Fruit fly (Drosophila melanogaster) whole organism, embryonic: Measurements from ENCODE around the gene CG9338.

Source experiments
- Aef1 ChIP-seq: fragments of 200-800 bp; sonication (Bioruptor generic); IDR thresholded peaks from 3 replicates; pipeline ENCODE4 v1.3.6; 2022; ENCODE audit warnings: missing biosample characterization, missing genetic modification characterization
- Atf-2 ChIP-seq: fragments of 200-800 bp; sonication (Bioruptor generic); optimal IDR thresholded peaks from 2 replicates; lab custom pipeline; 2016; ENCODE audit warnings: missing biosample characterization, missing genetic modification characterization
- Awh ChIP-seq: fragments of 200-800 bp; sonication (Bioruptor generic); IDR thresholded peaks from 2 replicates; pipeline ENCODE4, ENCODE4 v1.3.6; 2022; ENCODE audit warnings: missing biosample characterization, missing genetic modification characterization
- CG11504 ChIP-seq: fragments of 200-800 bp; sonication (Bioruptor generic); optimal IDR thresholded peaks from 3 replicates; lab custom pipeline; 2019; ENCODE audit warnings: missing biosample characterization, mild to moderate bottlenecking, missing genetic modification characterization, moderate library complexity
- CG11723 ChIP-seq: fragments of 200-800 bp; sonication (Bioruptor generic); optimal IDR thresholded peaks from 2 replicates; lab custom pipeline; 2017; ENCODE audit warnings: missing biosample characterization, mild to moderate bottlenecking, missing genetic modification characterization
- CG12236 ChIP-seq: fragments of 200-800 bp; sonication (Bioruptor generic); optimal IDR thresholded peaks from 2 replicates; lab custom pipeline; 2016; ENCODE audit warnings: missing biosample characterization, missing genetic modification characterization
- CG12391 ChIP-seq: fragments of 200-800 bp; sonication (Bioruptor generic); optimal IDR thresholded peaks from 3 replicates; lab custom pipeline; 2018; ENCODE audit warnings: missing biosample characterization, mild to moderate bottlenecking, missing genetic modification characterization, moderate library complexity
- CG12942 ChIP-seq: fragments of 200-800 bp; sonication (Bioruptor generic); optimal IDR thresholded peaks from 3 replicates; lab custom pipeline; 2016; ENCODE audit warnings: missing biosample characterization, missing genetic modification characterization
- CG17328 ChIP-seq: fragments of 200-800 bp; sonication (Bioruptor generic); IDR thresholded peaks from 2 replicates; pipeline ENCODE4 v1.3.6; 2022; ENCODE audit warnings: missing biosample characterization, missing genetic modification characterization
- CG2202 ChIP-seq: fragments of 200-800 bp; sonication (Bioruptor generic); optimal IDR thresholded peaks from 2 replicates; lab custom pipeline; 2018; ENCODE audit warnings: missing biosample characterization, mild to moderate bottlenecking, missing genetic modification characterization
- CG3163 ChIP-seq: fragments of 200-800 bp; sonication (Bioruptor generic); optimal IDR thresholded peaks from 3 replicates; lab custom pipeline; 2016; ENCODE audit warnings: missing biosample characterization, missing genetic modification characterization
- CG4328 ChIP-seq: fragments of 200-800 bp; sonication (Bioruptor generic); optimal IDR thresholded peaks from 3 replicates; lab custom pipeline; 2017; ENCODE audit warnings: missing biosample characterization, missing genetic modification reagents, missing genetic modification characterization
- CG43689 ChIP-seq: fragments of 200-800 bp; sonication (Bioruptor generic); IDR thresholded peaks from 2 replicates; pipeline ENCODE4 v1.3.6; 2022; ENCODE audit warnings: missing biosample characterization, missing genetic modification characterization
- CG6765 ChIP-seq: fragments of 200-800 bp; sonication (Bioruptor generic); optimal IDR thresholded peaks from 3 replicates; lab custom pipeline; 2017; ENCODE audit warnings: missing biosample characterization, mild to moderate bottlenecking, missing genetic modification characterization
- CG8089 ChIP-seq: fragments of 200-800 bp; sonication (Bioruptor generic); optimal IDR thresholded peaks from 3 replicates; lab custom pipeline; 2016; ENCODE audit warnings: missing biosample characterization, missing genetic modification characterization
- CHES-1-like ChIP-seq: fragments of 200-800 bp; sonication (Bioruptor generic); optimal IDR thresholded peaks from 2 replicates; lab custom pipeline; 2016; ENCODE audit warnings: missing biosample characterization, missing genetic modification characterization
- D19B ChIP-seq: fragments of 200-800 bp; sonication (Bioruptor generic); optimal IDR thresholded peaks from 2 replicates; lab custom pipeline; 2017; ENCODE audit warnings: missing biosample characterization, mild to moderate bottlenecking, missing genetic modification characterization
- Dfd ChIP-seq, 2 experiments: fragments of >200 bp; optimal IDR thresholded peaks; 2 replicates each; lab custom pipeline; 2017; ENCODE audit warnings: missing biosample characterization in 2 of 2, missing genetic modification characterization in 2 of 2
- HHEX ChIP-seq: fragments of 200-800 bp; sonication (Bioruptor generic); optimal IDR thresholded peaks from 3 replicates; lab custom pipeline; 2017; ENCODE audit warnings: missing biosample characterization, mild to moderate bottlenecking, missing genetic modification characterization, missing genetic modification reagents
- Hey ChIP-seq: fragments of 200-800 bp; sonication (Bioruptor generic); optimal IDR thresholded peaks from 3 replicates; lab custom pipeline; 2018; ENCODE audit warnings: missing biosample characterization, mild to moderate bottlenecking, missing genetic modification characterization
- Hsf ChIP-seq: fragments of 200-800 bp; sonication (Bioruptor generic); optimal IDR thresholded peaks from 3 replicates; lab custom pipeline; 2016; ENCODE audit warnings: missing biosample characterization, missing genetic modification characterization
- MESR4 ChIP-seq: fragments of 200-800 bp; sonication (Bioruptor generic); optimal IDR thresholded peaks from 2 replicates; lab custom pipeline; 2018; ENCODE audit warnings: missing biosample characterization, mild to moderate bottlenecking, missing genetic modification characterization, moderate library complexity
- Meics ChIP-seq: fragments of 200-800 bp; sonication (Bioruptor generic); optimal IDR thresholded peaks from 2 replicates; lab custom pipeline; 2017; ENCODE audit warnings: missing biosample characterization, mild to moderate bottlenecking, missing genetic modification characterization
- NFAT ChIP-seq: fragments of 200-800 bp; sonication (Bioruptor generic); IDR thresholded peaks from 2 replicates; pipeline ENCODE4 v1.3.6; 2022; ENCODE audit warnings: missing biosample characterization, missing genetic modification characterization
- Poxn ChIP-seq: fragments of 200-800 bp; sonication (Bioruptor generic); IDR thresholded peaks from 2 replicates; pipeline ENCODE4 v1.3.6; 2022; ENCODE audit warnings: missing biosample characterization, missing genetic modification characterization
- Ravus ChIP-seq: fragments of 200-800 bp; sonication (Bioruptor generic); IDR thresholded peaks from 2 replicates; pipeline ENCODE4 v1.3.6; 2022; ENCODE audit warnings: missing biosample characterization, missing genetic modification characterization
- Usf ChIP-seq: fragments of 200-800 bp; sonication (Bioruptor generic); optimal IDR thresholded peaks from 2 replicates; lab custom pipeline; 2017; ENCODE audit warnings: missing genotype, missing biosample characterization, missing genetic modification characterization
- ab ChIP-seq: fragments of 200-800 bp; sonication (Bioruptor generic); optimal IDR thresholded peaks from 2 replicates; lab custom pipeline; 2016; ENCODE audit warnings: missing biosample characterization, missing genetic modification characterization
- ac ChIP-seq: fragments of 200-800 bp; sonication (Bioruptor generic); optimal IDR thresholded peaks from 3 replicates; lab custom pipeline; 2017; ENCODE audit warnings: missing biosample characterization, mild to moderate bottlenecking, missing genetic modification characterization
- az2 ChIP-seq: fragments of 200-800 bp; sonication (Bioruptor generic); optimal IDR thresholded peaks from 3 replicates; lab custom pipeline; 2016; ENCODE audit warnings: missing biosample characterization, missing genetic modification characterization
- br ChIP-seq: fragments of >200 bp; optimal IDR thresholded peaks from 2 replicates; lab custom pipeline; 2017
- cas ChIP-seq: fragments of 200-800 bp; sonication (Bioruptor generic); IDR thresholded peaks from 2 replicates; pipeline ENCODE4 v1.3.6; 2022; ENCODE audit warnings: missing biosample characterization, missing genetic modification characterization
- ci ChIP-seq: fragments of 200-800 bp; sonication (Bioruptor generic); IDR thresholded peaks from 3 replicates; pipeline ENCODE4 v1.3.6; 2022; ENCODE audit warnings: missing biosample characterization, missing genetic modification characterization
- fu2 ChIP-seq: fragments of 200-800 bp; sonication (Bioruptor generic); optimal IDR thresholded peaks from 2 replicates; lab custom pipeline; 2016; ENCODE audit warnings: missing biosample characterization, missing genetic modification characterization
- gcm2 ChIP-seq: fragments of 200-800 bp; sonication (Bioruptor generic); optimal IDR thresholded peaks from 2 replicates; lab custom pipeline; 2016; ENCODE audit warnings: missing biosample characterization, missing genetic modification characterization
- gsb-n ChIP-seq: fragments of 200-800 bp; sonication (Bioruptor generic); optimal IDR thresholded peaks from 3 replicates; lab custom pipeline; 2018; ENCODE audit warnings: missing biosample characterization, mild to moderate bottlenecking, missing genetic modification characterization
- h ChIP-seq: fragments of >200 bp; optimal IDR thresholded peaks from 2 replicates; lab custom pipeline; 2017
- ham ChIP-seq: fragments of 200-800 bp; sonication (Bioruptor generic); IDR thresholded peaks from 2 replicates; pipeline ENCODE4 v1.3.6; 2022; ENCODE audit warnings: missing biosample characterization, missing genetic modification characterization
- inv ChIP-seq: fragments of 200-800 bp; sonication (Bioruptor generic); IDR thresholded peaks from 2 replicates; pipeline ENCODE4 v1.3.6; 2022; ENCODE audit warnings: missing biosample characterization, missing genetic modification characterization; ENCODE audit not compliant: partially characterized antibody
- knrl ChIP-seq: fragments of 200-800 bp; sonication (Bioruptor generic); IDR thresholded peaks from 3 replicates; pipeline ENCODE4 v1.3.6; 2022; ENCODE audit warnings: missing biosample characterization, missing genetic modification characterization; ENCODE audit not compliant: partially characterized antibody
- lov ChIP-seq, 2 experiments: fragments of 200-800 bp in 1 of 2; fragments of >200 bp in 1 of 2; sonication (Bioruptor generic) in 1 of 2; IDR thresholded peaks in 1 of 2; optimal IDR thresholded peaks in 1 of 2; 2 replicates in 1 of 2; 3 replicates in 1 of 2; pipeline versions ENCODE4 v1.3.6 to Lab custom; 2017 to 2022; ENCODE audit warnings: missing biosample characterization in 1 of 2, missing genetic modification characterization in 1 of 2
- luna ChIP-seq: fragments of 200-800 bp; sonication (Bioruptor generic); optimal IDR thresholded peaks from 2 replicates; lab custom pipeline; 2016; ENCODE audit warnings: missing biosample characterization, missing genetic modification characterization
- nerfin-1 ChIP-seq: fragments of 200-800 bp; sonication (Bioruptor generic); optimal IDR thresholded peaks from 3 replicates; lab custom pipeline; 2019; ENCODE audit warnings: missing biosample characterization, mild to moderate bottlenecking, missing genetic modification characterization, moderate library complexity
- pan ChIP-seq, 4 experiments: fragments of >200 bp in 3 of 4; fragments of 200-800 bp in 1 of 4; sonication (Bioruptor generic) in 1 of 4; optimal IDR thresholded peaks in 3 of 4; IDR thresholded peaks in 1 of 4; 2 replicates each; pipeline versions ENCODE4 v1.3.6 to Lab custom; 2017 to 2022; ENCODE audit warnings: missing biosample characterization in 2 of 4, missing genetic modification characterization in 2 of 4, mixed read lengths in 1 of 4
- slbo ChIP-seq: fragments of 200-800 bp; sonication (Bioruptor generic); IDR thresholded peaks from 2 replicates; pipeline ENCODE4 v1.3.6; 2022; ENCODE audit warnings: missing biosample characterization, missing genetic modification characterization
- sna ChIP-seq: fragments of 200-800 bp; sonication (Bioruptor generic); IDR thresholded peaks from 2 replicates; pipeline ENCODE4 v1.3.6; 2022; ENCODE audit warnings: missing biosample characterization, missing genetic modification characterization; ENCODE audit not compliant: partially characterized antibody
- tna ChIP-seq: fragments of 200-800 bp; sonication (Bioruptor generic); IDR thresholded peaks from 2 replicates; pipeline ENCODE4 v1.3.6; 2022; ENCODE audit warnings: missing biosample characterization, missing genetic modification characterization; ENCODE audit not compliant: partially characterized antibody
- tup ChIP-seq: fragments of 200-800 bp; sonication (Bioruptor generic); optimal IDR thresholded peaks from 2 replicates; lab custom pipeline; 2016; ENCODE audit warnings: missing biosample characterization, mild to moderate bottlenecking, missing genetic modification characterization, moderate library complexity
- z ChIP-seq: fragments of 200-800 bp; sonication (Bioruptor generic); IDR thresholded peaks from 3 replicates; pipeline ENCODE4 v1.3.6; 2022; ENCODE audit warnings: missing biosample characterization, missing genetic modification characterization
- zen ChIP-seq: fragments of 200-800 bp; sonication (Bioruptor generic); optimal IDR thresholded peaks from 3 replicates; lab custom pipeline; 2018; ENCODE audit warnings: missing biosample characterization, mild to moderate bottlenecking, missing genetic modification characterization, moderate library complexity

The CG9338 gene

dm6 chr2L:20864764-20865265 is at the start of gene CG9338 (continued):
- TF ChIP-seq HHEX (GFP tag; lab: Kevin White, UChicago) = peak; percentile 95
- peak; percentile 43 for TF ChIP-seq gsb-n
- peak; percentile 91 for TF ChIP-seq nerfin-1 (tag; lab: Kevin White, UChicago)
- peak; percentile 56 for TF ChIP-seq CG3163
- TF ChIP-seq pan (optimal IDR thresholded peaks at IDR 0.05; lab: Kevin White, UChicago) = no peak
- peak in 1 of 2 experiments; percentile 92 for TF ChIP-seq pan (GFP tag; optimal IDR thresholded peaks at IDR 0.05 in 1 of 2, IDR thresholded peaks at IDR 0.05 in 1 of 2)
- TF ChIP-seq CHES-1-like (GFP tag; lab: Kevin White, UChicago) = peak; percentile 88
- TF ChIP-seq CG17328 (GFP tag; lab: Robert Waterston, UW) = peak; percentile 60
- TF ChIP-seq D19B = peak; percentile 98
- peak; percentile 96 for TF ChIP-seq z (GFP tag; lab: Robert Waterston, UW)
- TF ChIP-seq CG12942 (GFP tag; lab: Kevin White, UChicago) = peak; percentile 58
- no peak for TF ChIP-seq MESR4 (GFP tag; lab: Kevin White, UChicago)
- peak; percentile 50; the same call in 1 of the 2 replicates for TF ChIP-seq inv (GFP tag; lab: Robert Waterston, UW)
- peak; percentile 84 for TF ChIP-seq zen (tag; lab: Kevin White, UChicago)
- no peak for TF ChIP-seq br (lab: Kevin White, UChicago)
- TF ChIP-seq cas (GFP tag; lab: Robert Waterston, UW) = peak; percentile 61; the same call in 1 of the 2 replicates
- peak; percentile 34 for TF ChIP-seq Hey (tag; lab: Kevin White, UChicago)
- peak; percentile 81 for TF ChIP-seq ci (GFP tag; lab: Robert Waterston, UW)
- peak; percentile 61 for TF ChIP-seq CG12236
- no peak for TF ChIP-seq tna (GFP tag; lab: Robert Waterston, UW)
- TF ChIP-seq Poxn (GFP tag; lab: Robert Waterston, UW) = no peak
- TF ChIP-seq Ravus (GFP tag; lab: Robert Waterston, UW) = peak; percentile 47; the same call in 1 of the 2 replicates
- TF ChIP-seq ab (GFP tag; lab: Kevin White, UChicago) = peak; percentile 55
- no peak for TF ChIP-seq knrl
- peak; percentile 71 for TF ChIP-seq Hsf (GFP tag; lab: Kevin White, UChicago)
- TF ChIP-seq CG4328 (GFP tag; lab: Kevin White, UChicago) = peak; percentile 93
- no peak for TF ChIP-seq gcm2 (GFP tag; lab: Kevin White, UChicago)
- peak; percentile 73 for TF ChIP-seq CG8089
- peak; percentile 70 for TF ChIP-seq CG11723 (GFP tag; lab: Kevin White, UChicago)
- TF ChIP-seq ham = 0 out of 2 replicates have a peak, but pooled peaks have one; percentile 12
- TF ChIP-seq CG6765 = peak; percentile 93
- peak; percentile 91 for TF ChIP-seq NFAT (GFP tag; lab: Robert Waterston, UW)
- TF ChIP-seq fu2 = peak; percentile 67
- TF ChIP-seq sna (GFP tag; lab: Robert Waterston, UW) = no peak
- peak; percentile 70 for TF ChIP-seq CG2202
- peak; percentile 47 for TF ChIP-seq Usf
- TF ChIP-seq Awh (GFP tag; lab: Robert Waterston, UW) = peak; percentile 92
- peak; percentile 84 for TF ChIP-seq CG11504 (tag; lab: Kevin White, UChicago)
- TF ChIP-seq Dfd (GFP tag; optimal IDR thresholded peaks at IDR 0.05; lab: Kevin White, UChicago) = no peak
- no peak for TF ChIP-seq CG43689 (GFP tag; lab: Robert Waterston, UW)
- peak; percentile 78 for TF ChIP-seq az2 (GFP tag; lab: Kevin White, UChicago)
- peak; percentile 75; the same call in 2 of the 3 replicates for TF ChIP-seq Aef1 (GFP tag; lab: Robert Waterston, UW)
- TF ChIP-seq lov (optimal IDR thresholded peaks at IDR 0.05; lab: Kevin White, UChicago) = no peak
- TF ChIP-seq lov (GFP tag; IDR thresholded peaks at IDR 0.05; lab: Robert Waterston, UW) = peak; percentile 88
- TF ChIP-seq luna (GFP tag; lab: Kevin White, UChicago) = peak; percentile 61
- TF ChIP-seq slbo = peak; percentile 79
- TF ChIP-seq CG12391 (tag; lab: Kevin White, UChicago) = no peak
- TF ChIP-seq Atf-2 (GFP tag; lab: Kevin White, UChicago) = peak; percentile 70
- peak; percentile 95 for TF ChIP-seq Meics (GFP tag; lab: Kevin White, UChicago)
- TF ChIP-seq h = no peak
- no peak for TF ChIP-seq tup (GFP tag; lab: Kevin White, UChicago)
- no peak for TF ChIP-seq ac (GFP tag; lab: Kevin White, UChicago)
